Worm (Caenorhabditis elegans) whole organism, L3 larva: Measurements from ENCODE around the gene Y73C8B.1.

Source experiments
- R02D3.7 ChIP-seq: fragments of 150-350 bp; optimal IDR thresholded peaks from 2 replicates; lab custom pipeline; 2014; ENCODE audit warnings: missing biosample characterization, missing genetic modification characterization
- ZK546.5 ChIP-seq: sonication (generic microtip); optimal IDR thresholded peaks from 2 replicates; lab custom pipeline; 2017; ENCODE audit warnings: missing biosample characterization, missing genetic modification characterization
- aly-2 ChIP-seq: fragments of 150-350 bp; optimal IDR thresholded peaks from 2 replicates; lab custom pipeline; 2014; ENCODE audit warnings: missing biosample characterization, missing genetic modification characterization
- ama-1 ChIP-seq: fragments of 150-350 bp; optimal IDR thresholded peaks from 2 replicates; lab custom pipeline; 2018
- egl-27 ChIP-seq: sonication (generic microtip); optimal IDR thresholded peaks from 4 replicates; lab custom pipeline; 2017; ENCODE audit warnings: missing biosample characterization, missing genetic modification reagents, missing genetic modification characterization
- fos-1 ChIP-seq: fragments of 150-350 bp; optimal IDR thresholded peaks from 2 replicates; lab custom pipeline; 2014; ENCODE audit warnings: missing biosample characterization, missing genetic modification characterization
- lin-39 ChIP-seq: fragments of 150-350 bp; optimal IDR thresholded peaks from 2 replicates; lab custom pipeline; 2018; ENCODE audit warnings: missing biosample characterization, missing genetic modification reagents, missing genetic modification characterization
- mml-1 ChIP-seq: fragments of 150-350 bp; sonication (generic microtip); optimal IDR thresholded peaks from 3 replicates; lab custom pipeline; 2014; ENCODE audit warnings: missing biosample characterization, missing genetic modification characterization
- nhr-11 ChIP-seq: fragments of 150-350 bp; optimal IDR thresholded peaks from 2 replicates; lab custom pipeline; 2014; ENCODE audit warnings: missing biosample characterization, missing genetic modification characterization
- sea-2 ChIP-seq: fragments of 150-350 bp; sonication (generic microtip); optimal IDR thresholded peaks from 4 replicates; lab custom pipeline; 2014; ENCODE audit warnings: missing biosample characterization, missing genetic modification reagents, missing genetic modification characterization
- tbx-2 ChIP-seq: sonication (generic microtip); optimal IDR thresholded peaks from 2 replicates; lab custom pipeline; 2016; ENCODE audit warnings: mild to moderate bottlenecking, missing genetic modification characterization, missing compliant biosample characterization
- unc-39 ChIP-seq: sonication (generic microtip); optimal IDR thresholded peaks from 4 replicates; lab custom pipeline; 2017; ENCODE audit warnings: missing biosample characterization, missing genetic modification characterization
- unc-62 ChIP-seq: fragments of 150-350 bp; sonication (generic microtip); optimal IDR thresholded peaks from 4 replicates; lab custom pipeline; 2014; ENCODE audit warnings: missing biosample characterization, missing genetic modification reagents, missing genetic modification characterization
- zag-1 ChIP-seq: fragments of 150-350 bp; optimal IDR thresholded peaks from 2 replicates; lab custom pipeline; 2014; ENCODE audit warnings: missing biosample characterization, missing genetic modification characterization

ce11 chrV:3210147-3210546 is 13.5 kb upstream of the Y73C8B.1 start, which contains the start of gene apx-1:
- TF ChIP-seq aly-2 (tag; lab: Kevin White, UChicago): no peak
- no peak for TF ChIP-seq zag-1
- no peak for TF ChIP-seq egl-27
- TF ChIP-seq ama-1: no peak
- no peak for TF ChIP-seq tbx-2 (tag; lab: Kevin White, UChicago)
- TF ChIP-seq ZK546.5: no peak
- no peak for TF ChIP-seq nhr-11 (tag; lab: Kevin White, UChicago)
- TF ChIP-seq lin-39 (tag; lab: Kevin White, UChicago): no peak
- no peak for TF ChIP-seq unc-62 (GFP tag; lab: Kevin White, UChicago)
- no peak for TF ChIP-seq fos-1
- TF ChIP-seq mml-1 (tag; lab: Kevin White, UChicago): no peak
- TF ChIP-seq R02D3.7: no peak
- no peak for TF ChIP-seq unc-39 (tag; lab: Kevin White, UChicago)
- no peak for TF ChIP-seq sea-2 (GFP tag; lab: Kevin White, UChicago)
